Worm (Caenorhabditis elegans): ENCODE results near the gene oatr-1.

oatr-1 gene

DNA sequence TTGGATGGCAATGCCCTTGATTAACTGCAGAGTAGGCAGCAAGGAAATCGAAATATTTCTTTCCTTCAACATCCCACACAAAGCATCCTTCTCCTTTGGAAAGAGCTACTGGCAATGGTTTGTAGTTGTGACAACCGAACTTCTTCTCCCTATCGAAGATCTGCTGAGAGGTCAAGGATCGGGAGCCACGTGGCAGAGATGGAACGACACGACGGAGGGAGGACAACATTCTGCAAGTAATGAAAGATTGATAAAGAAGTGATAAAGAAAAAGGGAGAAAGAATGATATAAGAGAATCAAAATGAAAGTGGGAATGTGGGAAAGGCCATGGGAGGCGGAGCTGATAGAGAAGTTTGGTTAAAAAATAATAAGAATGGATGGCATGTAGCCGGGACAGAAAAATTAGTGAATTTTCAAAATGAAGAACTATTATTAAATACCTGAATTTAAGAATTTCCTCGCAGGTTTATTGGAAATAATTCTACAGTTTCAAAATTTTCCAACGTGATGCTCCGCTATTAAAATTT is at the start of gene oatr-1:
Gene oatr-1 (minus strand): TSS at position 477 of the 527 bp plus-strand sequence.
- TF ChIP-seq ama-1 (optimal IDR thresholded peaks at IDR 0.05) (peak; percentile 10), ama-1 (GFP tag; optimal IDR thresholded peaks at IDR 0.05) (no peak), let-607 (tag; optimal IDR thresholded peaks at IDR 0.05) (no peak)

DNA sequence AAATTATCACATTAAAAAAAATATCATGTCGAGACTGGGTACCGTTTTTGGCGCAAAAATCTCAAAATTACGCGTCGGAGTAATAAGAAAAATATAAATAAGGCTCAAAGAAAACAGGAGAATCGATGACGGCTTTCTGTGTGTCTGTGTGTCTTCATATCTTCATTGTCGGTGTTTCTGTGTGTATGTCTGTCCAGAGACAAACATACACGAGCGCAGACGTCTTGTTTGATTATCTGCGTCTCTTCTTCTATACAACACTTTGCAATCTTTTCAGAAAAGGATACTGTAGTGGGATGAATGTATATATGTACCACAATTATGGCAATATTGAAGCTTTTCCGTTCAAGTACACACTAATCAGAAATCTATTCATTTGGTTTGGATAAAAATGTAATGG is 48.4 kb upstream of the oatr-1 start, which contains the start of gene C05D11.13:
Gene C05D11.13 (minus strand): TSS at position 252 of the 400 bp plus-strand sequence.
- TF ChIP-seq F52B5.7 (tag; optimal IDR thresholded peaks at IDR 0.05) (no peak), F39B2.1 (GFP tag; IDR thresholded peaks at IDR 0.05) (no peak), fkh-3 (tag; optimal IDR thresholded peaks at IDR 0.05) (no peak), Y67H2A.10 (GFP tag; conservative IDR thresholded peaks at IDR 0.05) (no peak), mel-28 (tag; optimal IDR thresholded peaks at IDR 0.05; ENCODE audit: borderline replicate concordance) (no peak), lir-1 (GFP tag; conservative IDR thresholded peaks at IDR 0.05) (no peak), Y56A3A.18 (GFP tag; IDR thresholded peaks at IDR 0.05) (no peak), atf-7 (tag; optimal IDR thresholded peaks at IDR 0.05) (no peak), dpff-1 (tag; optimal IDR thresholded peaks at IDR 0.05) (no peak), snpc-1.3 (tag; optimal IDR thresholded peaks at IDR 0.05; ENCODE audit: insufficient read depth) (no peak), F57C9.4 (tag; optimal IDR thresholded peaks at IDR 0.05) (no peak), K12H6.12 (tag; optimal IDR thresholded peaks at IDR 0.05) (peak; percentile 17), T07F8.4 (tag; optimal IDR thresholded peaks at IDR 0.05) (no peak), F10E7.11 (tag; optimal IDR thresholded peaks at IDR 0.05) (no peak), Y53F4B.3 (GFP tag; IDR thresholded peaks at IDR 0.05) (no peak), F33H1.4 (GFP tag; IDR thresholded peaks at IDR 0.05) (no peak), ceh-27 (GFP tag; optimal IDR thresholded peaks at IDR 0.05) (no peak), zfh-2 (GFP tag; conservative IDR thresholded peaks at IDR 0.05) (no peak), pha-4 (tag; optimal IDR thresholded peaks at IDR 0.05) (no peak), pbrm-1 (GFP tag; IDR thresholded peaks at IDR 0.05) (no peak), madf-8 (GFP tag; conservative IDR thresholded peaks at IDR 0.05) (no peak), ceh-79 (tag; optimal IDR thresholded peaks at IDR 0.05) (no peak), somi-1 (GFP tag; optimal IDR thresholded peaks at IDR 0.05) (no peak), attf-3 (GFP tag; conservative IDR thresholded peaks at IDR 0.05) (no peak), gei-17 (GFP tag; optimal IDR thresholded peaks at IDR 0.05) (no peak), egrh-3 (GFP tag; IDR thresholded peaks at IDR 0.05) (no peak), F55B11.4 (tag; optimal IDR thresholded peaks at IDR 0.05; ENCODE audit: borderline replicate concordance, insufficient read depth) (no peak), bed-1 (GFP tag; IDR thresholded peaks at IDR 0.05) (no peak), tbp1 (GFP tag; optimal IDR thresholded peaks at IDR 0.05) (peak; percentile 25), sptf-2 (GFP tag; optimal IDR thresholded peaks at IDR 0.05) (no peak), Y95B8A.8 (GFP tag; IDR thresholded peaks at IDR 0.05) (no peak), dpl-1 (GFP tag; optimal IDR thresholded peaks at IDR 0.05) (no peak), ceh-91 (GFP tag; IDR thresholded peaks at IDR 0.05) (no peak), bed-2 (GFP tag; IDR thresholded peaks at IDR 0.05) (no peak), ztf-18 (tag; optimal IDR thresholded peaks at IDR 0.05) (no peak), cebp-1 (GFP tag; IDR thresholded peaks at IDR 0.05) (no peak), cebp-1 (tag; optimal IDR thresholded peaks at IDR 0.05) (peak; percentile 31), unc-62 (GFP tag; optimal IDR thresholded peaks at IDR 0.05) (no peak), nfyb-1 (GFP tag; IDR thresholded peaks at IDR 0.05) (no peak), nfya-1 (tag; optimal IDR thresholded peaks at IDR 0.05; ENCODE audit: borderline replicate concordance, insufficient read depth) (no peak), rec-8 (tag; optimal IDR thresholded peaks at IDR 0.05) (no peak), rpc-1 (optimal IDR thresholded peaks at IDR 0.05) (no peak), rpc-1 (tag; optimal IDR thresholded peaks at IDR 0.05) (no peak), ztf-28 (GFP tag; IDR thresholded peaks at IDR 0.05) (no peak), ekl-4 (GFP tag; IDR thresholded peaks at IDR 0.05) (no peak)
